Worm (Caenorhabditis elegans) whole organism, mixed stage, embryonic: ENCODE measurements around the gene mmaa-1.

Experiments
- bed-3 ChIP-seq: fragments of 200-800 bp; sonication (Bioruptor generic); optimal IDR thresholded peaks from 3 replicates; lab custom pipeline; 2018; ENCODE audit warnings: mild to moderate bottlenecking, missing genetic modification characterization, moderate library complexity, missing compliant biosample characterization
- ces-1 ChIP-seq: fragments of 150-350 bp; optimal IDR thresholded peaks from 2 replicates; lab custom pipeline; 2014; ENCODE audit warnings: missing biosample characterization, missing genetic modification reagents, missing genetic modification characterization
- elt-1 ChIP-seq: sonication (generic microtip); optimal IDR thresholded peaks from 2 replicates; lab custom pipeline; 2017; ENCODE audit warnings: missing genetic modification characterization, mild to moderate bottlenecking, missing compliant biosample characterization, antibody characterized with exemption, moderate library complexity, borderline replicate concordance; ENCODE audit not compliant: insufficient read depth
- lin-13 ChIP-seq: fragments of 150-350 bp; optimal IDR thresholded peaks from 2 replicates; lab custom pipeline; 2014; ENCODE audit warnings: missing biosample characterization, missing genetic modification characterization
- mep-1 ChIP-seq: fragments of 150-350 bp; optimal IDR thresholded peaks from 2 replicates; lab custom pipeline; 2017; ENCODE audit warnings: missing biosample characterization, missing genetic modification reagents, missing genetic modification characterization, inconsistent platforms
- nhr-12 ChIP-seq: fragments of 150-350 bp; optimal IDR thresholded peaks from 2 replicates; lab custom pipeline; 2014; ENCODE audit warnings: missing biosample characterization, missing genetic modification characterization
- pha-4 ChIP-seq: fragments of 150-350 bp; optimal IDR thresholded peaks from 2 replicates; lab custom pipeline; 2018; ENCODE audit warnings: missing biosample characterization, missing genetic modification reagents, missing genetic modification characterization
- snpc-4 ChIP-seq: fragments of 150-350 bp; optimal IDR thresholded peaks from 2 replicates; lab custom pipeline; 2014; ENCODE audit warnings: missing biosample characterization, missing genetic modification characterization
- unc-120 ChIP-seq: sonication (generic microtip); optimal IDR thresholded peaks from 2 replicates; lab custom pipeline; 2017; ENCODE audit warnings: missing genetic modification characterization, missing compliant biosample characterization; ENCODE audit not compliant: poor library complexity, severe bottlenecking
- unc-39 ChIP-seq: fragments of 150-350 bp; optimal IDR thresholded peaks from 2 replicates; lab custom pipeline; 2014; ENCODE audit warnings: missing biosample characterization, missing genetic modification characterization
- unc-62 ChIP-seq: fragments of 150-350 bp; optimal IDR thresholded peaks from 2 replicates; lab custom pipeline; 2014; ENCODE audit warnings: missing biosample characterization, missing genetic modification reagents, missing genetic modification characterization
- ztf-11 ChIP-seq: fragments of 150-350 bp; optimal IDR thresholded peaks from 2 replicates; lab custom pipeline; 2014; ENCODE audit warnings: missing biosample characterization, missing genetic modification characterization

DNA sequence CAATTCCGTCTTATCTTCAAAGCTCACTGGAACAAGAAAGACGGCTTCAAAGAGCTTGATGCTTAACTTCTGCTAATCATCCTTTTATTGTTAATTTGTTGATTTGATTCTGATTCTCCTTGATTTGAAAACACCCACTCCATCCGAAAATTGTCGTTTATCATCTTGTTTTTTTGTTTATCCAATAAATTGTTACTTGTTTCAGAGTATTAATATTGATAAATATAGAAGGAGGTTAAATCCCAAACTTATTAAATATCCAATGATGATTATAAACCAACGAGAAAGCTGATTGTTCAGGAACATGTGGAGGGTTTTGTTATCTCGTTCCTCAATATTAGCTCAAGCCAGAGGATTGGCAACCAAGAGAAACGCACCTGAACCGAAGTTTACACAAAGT is 11.8 kb upstream of the mmaa-1 start, which contains the start of gene F10E7.6:
- TF ChIP-seq unc-120 (tag; lab: Kevin White, UChicago) = no peak
- TF ChIP-seq ztf-11 = no peak
- no peak for TF ChIP-seq ces-1 (GFP tag; lab: Kevin White, UChicago)
- no peak for TF ChIP-seq lin-13 (tag; lab: Kevin White, UChicago)
- TF ChIP-seq pha-4 (tag; lab: Kevin White, UChicago) = no peak
- TF ChIP-seq unc-62 (GFP tag; lab: Kevin White, UChicago) = no peak
- TF ChIP-seq unc-39 (tag; lab: Kevin White, UChicago) = no peak
- TF ChIP-seq elt-1 (tag; lab: Kevin White, UChicago) = no peak
- no peak for TF ChIP-seq snpc-4 (tag; lab: Kevin White, UChicago)
- no peak for TF ChIP-seq nhr-12
- TF ChIP-seq mep-1 (tag; lab: Kevin White, UChicago) = no peak
- TF ChIP-seq bed-3 (GFP tag; lab: Kevin White, UChicago) = no peak
